Worm (Caenorhabditis elegans): Measurements from ENCODE around the gene K02F3.2.

DNA sequence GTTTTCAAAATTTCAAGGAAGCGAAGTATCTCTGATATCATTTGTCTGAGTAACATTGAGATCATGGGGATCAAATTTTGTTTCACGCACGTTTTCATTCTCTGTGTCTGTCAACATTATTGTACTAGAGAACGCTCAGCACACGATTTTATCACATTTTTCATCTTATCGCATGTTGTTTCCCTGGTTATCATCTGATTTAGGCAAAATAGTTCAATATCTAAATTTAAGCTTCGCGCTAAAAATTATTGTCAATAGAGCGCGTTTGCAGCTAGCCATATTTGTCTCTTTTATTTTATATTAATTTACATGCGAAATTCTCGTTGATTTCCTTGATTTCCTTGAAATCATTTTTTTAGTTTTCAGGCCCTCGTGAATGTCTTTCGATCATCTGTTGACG, at the start of gene K02F3.2:
- TF ChIP-seq ama-1 (optimal IDR thresholded peaks at IDR 0.05) = no peak
- TF ChIP-seq F13C5.2 (tag; optimal IDR thresholded peaks at IDR 0.05) = no peak
- no peak for TF ChIP-seq flt-1 (GFP tag; IDR thresholded peaks at IDR 0.05)
- TF ChIP-seq ets-7 (tag; optimal IDR thresholded peaks at IDR 0.05) = no peak
